Worm (Caenorhabditis elegans) whole organism, late embryonic: ENCODE measurements around the gene srbc-43.

Experiments used
- hlh-30 ChIP-seq: sonication (generic microtip); optimal IDR thresholded peaks from 2 replicates; lab custom pipeline; 2017; ENCODE audit warnings: antibody characterized with exemption, missing genetic modification characterization, missing compliant biosample characterization; ENCODE audit not compliant: insufficient read depth
- nhr-11 ChIP-seq: fragments of 150-350 bp; optimal IDR thresholded peaks from 2 replicates; lab custom pipeline; 2014; ENCODE audit warnings: missing biosample characterization, missing genetic modification characterization
- pha-4 ChIP-seq: fragments of 150-350 bp; optimal IDR thresholded peaks from 2 replicates; lab custom pipeline; 2018; ENCODE audit warnings: missing biosample characterization, missing genetic modification reagents, missing genetic modification characterization

ce11 chrV:12811810-12812209 lies 21.5 kb upstream of the srbc-43 start:
- TF ChIP-seq pha-4 (tag; lab: Kevin White, UChicago) (no peak), hlh-30 (tag; lab: Kevin White, UChicago) (no peak), nhr-11 (tag; lab: Kevin White, UChicago) (no peak)
